Fruit fly (Drosophila melanogaster) whole organism, embryonic: ENCODE results near the gene Mondo.

ENCODE experiments used
- Asciz ChIP-seq: fragments of 200-800 bp; sonication (Bioruptor generic); optimal IDR thresholded peaks from 2 replicates; lab custom pipeline; 2017; ENCODE audit warnings: missing biosample characterization, mild to moderate bottlenecking, missing genetic modification characterization, missing genetic modification reagents
- Atf-2 ChIP-seq: fragments of 200-800 bp; sonication (Bioruptor generic); optimal IDR thresholded peaks from 2 replicates; lab custom pipeline; 2016; ENCODE audit warnings: missing biosample characterization, missing genetic modification characterization
- Atf6 ChIP-seq: fragments of 200-800 bp; sonication (Bioruptor generic); IDR thresholded peaks from 2 replicates; pipeline ENCODE4 v1.3.6; 2022; ENCODE audit warnings: missing biosample characterization, missing genetic modification characterization
- CG13287 ChIP-seq: fragments of 200-800 bp; sonication (Bioruptor generic); IDR thresholded peaks from 2 replicates; pipeline ENCODE4 v1.3.6; 2022; ENCODE audit warnings: missing biosample characterization, missing genetic modification characterization; ENCODE audit not compliant: partially characterized antibody
- CG13894 ChIP-seq: fragments of 200-800 bp; sonication (Bioruptor generic); optimal IDR thresholded peaks from 3 replicates; lab custom pipeline; 2018; ENCODE audit warnings: missing biosample characterization, mild to moderate bottlenecking, missing genetic modification characterization, moderate library complexity
- CG14965 ChIP-seq: fragments of 200-800 bp; sonication (Bioruptor generic); optimal IDR thresholded peaks from 2 replicates; lab custom pipeline; 2016; ENCODE audit warnings: missing biosample characterization, missing genetic modification characterization, borderline replicate concordance
- CG15479 ChIP-seq: fragments of 200-800 bp; sonication (Bioruptor generic); optimal IDR thresholded peaks from 3 replicates; lab custom pipeline; 2019; ENCODE audit warnings: missing biosample characterization, mild to moderate bottlenecking, missing genetic modification characterization, moderate library complexity
- CG15514 ChIP-seq: fragments of 200-800 bp; sonication (Bioruptor generic); optimal IDR thresholded peaks from 3 replicates; lab custom pipeline; 2017; ENCODE audit warnings: missing biosample characterization, missing genetic modification characterization, mild to moderate bottlenecking, moderate library complexity, missing genetic modification reagents
- CG1602 ChIP-seq: fragments of 200-800 bp; sonication (Bioruptor generic); optimal IDR thresholded peaks from 3 replicates; lab custom pipeline; 2016; ENCODE audit warnings: missing biosample characterization, missing genetic modification characterization
- CG16779 ChIP-seq: fragments of 200-800 bp; sonication (Bioruptor generic); IDR thresholded peaks from 2 replicates; pipeline ENCODE4 v1.3.6; 2022; ENCODE audit warnings: missing biosample characterization, missing genetic modification characterization
- CG17359 ChIP-seq: fragments of 200-800 bp; sonication (Bioruptor generic); optimal IDR thresholded peaks from 3 replicates; lab custom pipeline; 2018; ENCODE audit warnings: missing biosample characterization, mild to moderate bottlenecking, missing genetic modification characterization, moderate library complexity
- CG43689 ChIP-seq: fragments of 200-800 bp; sonication (Bioruptor generic); IDR thresholded peaks from 2 replicates; pipeline ENCODE4 v1.3.6; 2022; ENCODE audit warnings: missing biosample characterization, missing genetic modification characterization
- CG4707 ChIP-seq: fragments of 200-800 bp; sonication (Bioruptor generic); optimal IDR thresholded peaks from 2 replicates; lab custom pipeline; 2018; ENCODE audit warnings: missing biosample characterization, mild to moderate bottlenecking, missing genetic modification characterization, moderate library complexity
- CG6765 ChIP-seq: fragments of 200-800 bp; sonication (Bioruptor generic); optimal IDR thresholded peaks from 3 replicates; lab custom pipeline; 2017; ENCODE audit warnings: missing biosample characterization, mild to moderate bottlenecking, missing genetic modification characterization
- CG7372 ChIP-seq: fragments of 200-800 bp; sonication (Bioruptor generic); IDR thresholded peaks from 2 replicates; pipeline ENCODE4 v1.3.6; 2022; ENCODE audit warnings: missing biosample characterization, missing genetic modification characterization
- CG7556 ChIP-seq: fragments of 200-800 bp; sonication (Bioruptor generic); optimal IDR thresholded peaks from 2 replicates; lab custom pipeline; 2017; ENCODE audit warnings: missing biosample characterization, mild to moderate bottlenecking, missing genetic modification characterization
- CG7987 ChIP-seq: fragments of 200-800 bp; sonication (Bioruptor generic); optimal IDR thresholded peaks from 2 replicates; lab custom pipeline; 2018; ENCODE audit warnings: missing biosample characterization, mild to moderate bottlenecking, missing genetic modification characterization, moderate library complexity
- CG8478 ChIP-seq: fragments of >200 bp; optimal IDR thresholded peaks from 2 replicates; lab custom pipeline; 2018
- CG9727 ChIP-seq: fragments of 200-800 bp; sonication (Bioruptor generic); optimal IDR thresholded peaks from 3 replicates; lab custom pipeline; 2017; ENCODE audit warnings: missing biosample characterization, mild to moderate bottlenecking, missing genetic modification characterization
- CTCF ChIP-seq: fragments of 200-800 bp; sonication (Bioruptor generic); optimal IDR thresholded peaks from 2 replicates; lab custom pipeline; 2017; ENCODE audit warnings: missing biosample characterization, mild to moderate bottlenecking, missing genetic modification characterization, moderate library complexity
- CkIIα-i1 ChIP-seq: fragments of 200-800 bp; sonication (Bioruptor generic); IDR thresholded peaks from 2 replicates; pipeline ENCODE4 v1.3.6; 2022; ENCODE audit warnings: missing biosample characterization, missing genetic modification characterization
- Fer1 ChIP-seq: fragments of 200-800 bp; sonication (Bioruptor generic); optimal IDR thresholded peaks from 2 replicates; lab custom pipeline; 2017; ENCODE audit warnings: missing biosample characterization, mild to moderate bottlenecking, missing genetic modification characterization
- Hsf ChIP-seq: fragments of 200-800 bp; sonication (Bioruptor generic); optimal IDR thresholded peaks from 3 replicates; lab custom pipeline; 2016; ENCODE audit warnings: missing biosample characterization, missing genetic modification characterization
- Lhr ChIP-seq: fragments of 200-800 bp; sonication (Bioruptor generic); optimal IDR thresholded peaks from 3 replicates; lab custom pipeline; 2017; ENCODE audit warnings: mild to moderate bottlenecking, missing biosample characterization, missing genetic modification reagents, missing genetic modification characterization
- NfI ChIP-seq: fragments of 200-800 bp; sonication (Bioruptor generic); optimal IDR thresholded peaks from 3 replicates; lab custom pipeline; 2018; ENCODE audit warnings: missing biosample characterization, mild to moderate bottlenecking, missing genetic modification characterization, moderate library complexity
- Scr ChIP-seq: fragments of 200-800 bp; sonication (Bioruptor generic); IDR thresholded peaks from 2 replicates; pipeline ENCODE4 v1.3.6; 2022; ENCODE audit warnings: missing biosample characterization, missing genetic modification characterization; ENCODE audit not compliant: partially characterized antibody
- Side ChIP-seq: fragments of 200-800 bp; sonication (Bioruptor generic); optimal IDR thresholded peaks from 2 replicates; lab custom pipeline; 2016; ENCODE audit warnings: missing biosample characterization, missing genetic modification characterization
- Taf1 ChIP-seq: fragments of 200-800 bp; sonication (Bioruptor generic); IDR thresholded peaks from 2 replicates; pipeline ENCODE4 v1.3.6; 2022; ENCODE audit warnings: missing biosample characterization, missing genetic modification characterization
- Tbp ChIP-seq: fragments of >200 bp; optimal IDR thresholded peaks from 2 replicates; lab custom pipeline; 2018; ENCODE audit warnings: missing biosample characterization, missing genetic modification characterization
- Vsx1 ChIP-seq: fragments of 200-800 bp; sonication (Bioruptor generic); optimal IDR thresholded peaks from 2 replicates; lab custom pipeline; 2017; ENCODE audit warnings: missing biosample characterization, mild to moderate bottlenecking, missing genetic modification characterization, missing genetic modification reagents
- abd-A ChIP-seq: fragments of 200-800 bp; sonication (Bioruptor generic); optimal IDR thresholded peaks from 3 replicates; lab custom pipeline; 2019; ENCODE audit warnings: missing biosample characterization, mild to moderate bottlenecking, missing genetic modification characterization, moderate library complexity
- ac ChIP-seq: fragments of 200-800 bp; sonication (Bioruptor generic); optimal IDR thresholded peaks from 3 replicates; lab custom pipeline; 2017; ENCODE audit warnings: missing biosample characterization, mild to moderate bottlenecking, missing genetic modification characterization
- ara ChIP-seq: fragments of 200-800 bp; sonication (Bioruptor generic); IDR thresholded peaks from 2 replicates; pipeline ENCODE4 v1.3.6; 2022; ENCODE audit warnings: missing biosample characterization, missing genetic modification characterization
- bab2 ChIP-seq: fragments of 200-800 bp; sonication (Bioruptor generic); optimal IDR thresholded peaks from 2 replicates; lab custom pipeline; 2016; ENCODE audit warnings: missing biosample characterization, missing genetic modification characterization
- bigmax ChIP-seq: fragments of 200-800 bp; sonication (Bioruptor generic); optimal IDR thresholded peaks from 2 replicates; lab custom pipeline; 2018; ENCODE audit warnings: missing biosample characterization, mild to moderate bottlenecking, missing genetic modification characterization
- ci ChIP-seq: fragments of 200-800 bp; sonication (Bioruptor generic); IDR thresholded peaks from 3 replicates; pipeline ENCODE4 v1.3.6; 2022; ENCODE audit warnings: missing biosample characterization, missing genetic modification characterization
- crp ChIP-seq, 2 experiments: fragments of 200-800 bp; sonication (Bioruptor generic); optimal IDR thresholded peaks; 2 replicates in 1 of 2; 3 replicates in 1 of 2; lab custom pipeline; 2017; ENCODE audit warnings: missing biosample characterization in 2 of 2, missing genetic modification characterization in 2 of 2, mild to moderate bottlenecking in 1 of 2, moderate library complexity in 1 of 2
- dmrt11E ChIP-seq: fragments of 200-800 bp; sonication (Bioruptor generic); optimal IDR thresholded peaks from 3 replicates; lab custom pipeline; 2018; ENCODE audit warnings: missing biosample characterization, mild to moderate bottlenecking, missing genetic modification characterization, moderate library complexity
- hbn ChIP-seq: fragments of 200-800 bp; sonication (Bioruptor generic); IDR thresholded peaks from 2 replicates; pipeline ENCODE4 v1.3.6; 2022; ENCODE audit warnings: missing biosample characterization, missing genetic modification characterization; ENCODE audit not compliant: partially characterized antibody
- lbe ChIP-seq: fragments of 200-800 bp; sonication (Bioruptor generic); optimal IDR thresholded peaks from 2 replicates; lab custom pipeline; 2016; ENCODE audit warnings: missing biosample characterization, mild to moderate bottlenecking, missing genetic modification characterization
- nerfin-2 ChIP-seq: fragments of 200-800 bp; sonication (Bioruptor generic); IDR thresholded peaks from 2 replicates; pipeline ENCODE4 v1.3.6; 2022; ENCODE audit warnings: missing biosample characterization, missing genetic modification characterization; ENCODE audit not compliant: partially characterized antibody
- p53 ChIP-seq: fragments of 200-800 bp; sonication (Bioruptor generic); optimal IDR thresholded peaks from 2 replicates; lab custom pipeline; 2016; ENCODE audit warnings: missing biosample characterization, missing genetic modification characterization
- pfk ChIP-seq: fragments of 200-800 bp; sonication (Bioruptor generic); optimal IDR thresholded peaks from 2 replicates; lab custom pipeline; 2018; ENCODE audit warnings: missing biosample characterization, mild to moderate bottlenecking, missing genetic modification characterization, moderate library complexity
- pzg ChIP-seq: fragments of 200-800 bp; sonication (Bioruptor generic); optimal IDR thresholded peaks from 3 replicates; lab custom pipeline; 2018; ENCODE audit warnings: missing biosample characterization, mild to moderate bottlenecking, missing genetic modification characterization, moderate library complexity
- sim ChIP-seq: fragments of 200-800 bp; sonication (Bioruptor generic); IDR thresholded peaks from 2 replicates; pipeline ENCODE4 v1.3.6; 2022; ENCODE audit warnings: missing biosample characterization, missing genetic modification characterization
- sima ChIP-seq: fragments of 200-800 bp; sonication (Bioruptor generic); optimal IDR thresholded peaks from 2 replicates; lab custom pipeline; 2016; ENCODE audit warnings: missing biosample characterization, missing genetic modification characterization
- sisA ChIP-seq: fragments of 200-800 bp; sonication (Bioruptor generic); IDR thresholded peaks from 2 replicates; pipeline ENCODE4 v1.3.6; 2022; ENCODE audit warnings: missing biosample characterization, missing genetic modification characterization
- slp2 ChIP-seq: fragments of 200-800 bp; sonication (Bioruptor generic); optimal IDR thresholded peaks from 2 replicates; lab custom pipeline; 2016; ENCODE audit warnings: missing biosample characterization, missing genetic modification characterization
- trem ChIP-seq: fragments of 200-800 bp; optimal IDR thresholded peaks from 3 replicates; lab custom pipeline; 2019; ENCODE audit warnings: missing biosample characterization, mild to moderate bottlenecking, missing genetic modification characterization, moderate library complexity
- vfl ChIP-seq: fragments of 200-800 bp; sonication (Bioruptor generic); optimal IDR thresholded peaks from 2 replicates; lab custom pipeline; 2016; ENCODE audit warnings: missing biosample characterization, missing genetic modification characterization

Gene Mondo

DNA sequence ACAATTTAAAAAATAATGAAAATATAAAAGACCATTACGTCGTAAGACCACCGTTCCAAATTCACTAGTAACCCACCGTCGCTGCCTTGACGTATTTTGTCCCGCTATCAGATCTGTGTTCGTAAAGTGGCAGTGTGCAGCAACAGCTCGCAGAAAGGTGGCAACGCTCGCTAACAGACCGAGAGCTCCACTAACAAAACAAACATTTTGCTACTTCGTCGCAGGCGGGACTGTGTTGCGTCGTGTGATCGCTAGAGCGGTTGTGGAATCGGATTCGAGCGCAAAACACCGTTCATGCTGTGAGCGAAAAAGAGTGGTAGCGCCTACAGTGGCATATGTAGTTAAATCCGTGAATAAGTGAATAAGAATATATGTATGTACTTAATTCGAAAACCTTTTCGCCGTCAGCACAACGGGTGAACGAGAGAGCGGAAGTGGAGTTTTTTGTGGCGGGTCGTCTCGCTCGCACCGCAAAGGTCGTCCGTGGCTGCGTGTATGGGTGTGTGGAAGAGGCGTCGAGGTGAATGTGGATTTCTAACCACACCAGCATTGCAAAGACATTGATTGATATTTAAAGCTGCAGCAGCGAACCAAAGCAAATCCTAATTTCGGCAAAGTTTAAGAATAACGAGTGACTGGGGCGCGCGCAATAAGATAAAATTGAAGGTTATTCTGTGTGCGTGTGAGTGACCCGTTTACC is 72.7 kb downstream of the Mondo start, which contains the start of gene Hr39 (continued):
- TF ChIP-seq CG8478 (lab: Kevin White, UChicago) (peak; percentile 60), nerfin-2 (GFP tag; lab: Robert Waterston, UW) (no peak), CG9727 (GFP tag; lab: Kevin White, UChicago) (peak; percentile 10), Asciz (GFP tag; lab: Kevin White, UChicago) (no peak), lbe (GFP tag; lab: Kevin White, UChicago) (peak; percentile 5), CG4707 (GFP tag; lab: Kevin White, UChicago) (no peak), hbn (GFP tag; lab: Robert Waterston, UW) (no peak), CkIIα-i1 (GFP tag; lab: Robert Waterston, UW) (no peak), ara (no peak), sim (GFP tag; lab: Robert Waterston, UW) (no peak), CG14965 (GFP tag; lab: Kevin White, UChicago) (no peak), CG15479 (GFP tag; lab: Kevin White, UChicago) (no peak), CG17359 (tag; lab: Kevin White, UChicago) (no peak), CG13287 (GFP tag; lab: Robert Waterston, UW) (no peak), vfl (GFP tag; lab: Kevin White, UChicago) (peak; percentile 21), Side (GFP tag; lab: Kevin White, UChicago) (no peak), abd-A (peak; percentile 55), ac (no peak), NfI (GFP tag; lab: Kevin White, UChicago) (peak; percentile 32), CG43689 (GFP tag; lab: Robert Waterston, UW) (no peak), CG7372 (no peak), CG6765 (GFP tag; lab: Kevin White, UChicago) (peak; percentile 20), sisA (GFP tag; lab: Robert Waterston, UW) (no peak), bab2 (GFP tag; lab: Kevin White, UChicago) (no peak), CG1602 (GFP tag; lab: Kevin White, UChicago) (no peak), pfk (peak; percentile 98), dmrt11E (no peak), Scr (GFP tag; lab: Robert Waterston, UW) (no peak), Fer1 (GFP tag; lab: Kevin White, UChicago) (peak; percentile 57), CTCF (peak; percentile 24), slp2 (GFP tag; lab: Kevin White, UChicago) (no peak), Hsf (GFP tag; lab: Kevin White, UChicago) (peak; percentile 41), pzg (peak; percentile 97), p53 (GFP tag; lab: Kevin White, UChicago) (no peak), Atf-2 (no peak), sima (no peak), Atf6 (no peak), crp (GFP tag; optimal IDR thresholded peaks at IDR 0.05; lab: Kevin White, UChicago) (no peak), Tbp (no peak), Lhr (GFP tag; lab: Kevin White, UChicago) (peak; percentile 87), CG13894 (tag; lab: Kevin White, UChicago) (peak; percentile 26), bigmax (GFP tag; lab: Kevin White, UChicago) (peak; percentile 73), Taf1 (GFP tag; lab: Robert Waterston, UW) (no peak), ci (GFP tag; lab: Robert Waterston, UW) (no peak), trem (tag; lab: Kevin White, UChicago) (peak; percentile 77), CG15514 (GFP tag; lab: Kevin White, UChicago) (peak; percentile 87), CG7556 (GFP tag; lab: Kevin White, UChicago) (peak; percentile 18), CG7987 (no peak), Vsx1 (GFP tag; lab: Kevin White, UChicago) (no peak), CG16779 (no peak)
